Fruit fly (Drosophila melanogaster) whole organism, prepupa: ENCODE data around the gene Ir75c.

ENCODE experiments used
- Blimp-1 ChIP-seq: fragments of 200-800 bp; sonication (Bioruptor generic); optimal IDR thresholded peaks from 3 replicates; lab custom pipeline; 2017; ENCODE audit warnings: missing biosample characterization, missing genetic modification characterization, mild to moderate bottlenecking, moderate library complexity, missing genetic modification reagents
- CG10631 ChIP-seq: fragments of 200-800 bp; sonication (Bioruptor generic); optimal IDR thresholded peaks from 2 replicates; lab custom pipeline; 2016; ENCODE audit warnings: missing biosample characterization, missing genetic modification characterization
- CG10669 ChIP-seq: fragments of 200-800 bp; sonication (Bioruptor generic); optimal IDR thresholded peaks from 3 replicates; lab custom pipeline; 2018; ENCODE audit warnings: missing biosample characterization, mild to moderate bottlenecking, missing genetic modification characterization, moderate library complexity
- CG11294 ChIP-seq: fragments of 200-800 bp; sonication (Bioruptor generic); IDR thresholded peaks from 2 replicates; pipeline ENCODE4 v1.3.6; 2022; ENCODE audit warnings: missing biosample characterization, missing genetic modification characterization
- CG11762 ChIP-seq: fragments of 200-800 bp; sonication (Bioruptor generic); optimal IDR thresholded peaks from 3 replicates; lab custom pipeline; 2016; ENCODE audit warnings: missing biosample characterization, missing genetic modification characterization; ENCODE audit not compliant: insufficient read depth
- CG11902 ChIP-seq: fragments of 200-800 bp; sonication (Bioruptor generic); optimal IDR thresholded peaks from 3 replicates; lab custom pipeline; 2016; ENCODE audit warnings: missing biosample characterization, missing genetic modification characterization
- CG1621 ChIP-seq: fragments of 200-800 bp; sonication (Bioruptor generic); optimal IDR thresholded peaks from 3 replicates; lab custom pipeline; 2018; ENCODE audit warnings: missing biosample characterization, mild to moderate bottlenecking, missing genetic modification characterization
- CG31627 ChIP-seq: fragments of 200-800 bp; sonication (Bioruptor generic); optimal IDR thresholded peaks from 3 replicates; lab custom pipeline; 2016; ENCODE audit warnings: missing biosample characterization, missing genetic modification characterization
- CG32006 ChIP-seq: fragments of 200-800 bp; sonication (Bioruptor generic); optimal IDR thresholded peaks from 3 replicates; lab custom pipeline; 2017; ENCODE audit warnings: missing biosample characterization, mild to moderate bottlenecking, missing genetic modification characterization
- CG34406 ChIP-seq: fragments of 200-800 bp; sonication (Bioruptor generic); optimal IDR thresholded peaks from 3 replicates; lab custom pipeline; 2016; ENCODE audit warnings: missing biosample characterization, missing genetic modification characterization
- CG3919 ChIP-seq: fragments of 200-800 bp; sonication (Bioruptor generic); optimal IDR thresholded peaks from 3 replicates; lab custom pipeline; 2016; ENCODE audit warnings: missing biosample characterization, missing genetic modification characterization
- CG6163 ChIP-seq: fragments of 200-800 bp; sonication (Bioruptor generic); IDR thresholded peaks from 3 replicates; pipeline ENCODE4 v1.3.6; 2022; ENCODE audit warnings: missing biosample characterization, missing genetic modification characterization
- CG6276 ChIP-seq: fragments of 200-800 bp; sonication (Bioruptor generic); optimal IDR thresholded peaks from 2 replicates; lab custom pipeline; 2017; ENCODE audit warnings: missing biosample characterization, mild to moderate bottlenecking, missing genetic modification characterization
- CG6808 ChIP-seq: fragments of 200-800 bp; sonication (Bioruptor generic); optimal IDR thresholded peaks from 3 replicates; lab custom pipeline; 2017; ENCODE audit warnings: missing biosample characterization, missing genetic modification characterization, mild to moderate bottlenecking, moderate library complexity, missing genetic modification reagents
- CG8632 ChIP-seq: fragments of 200-800 bp; sonication (Bioruptor generic); optimal IDR thresholded peaks from 3 replicates; lab custom pipeline; 2016; ENCODE audit warnings: missing biosample characterization, missing genetic modification characterization
- Ets21C ChIP-seq: fragments of 200-800 bp; sonication (Bioruptor generic); optimal IDR thresholded peaks from 3 replicates; lab custom pipeline; 2016; ENCODE audit warnings: missing biosample characterization, missing genetic modification characterization
- Ets96B ChIP-seq: fragments of 200-800 bp; optimal IDR thresholded peaks from 2 replicates; lab custom pipeline; 2019; ENCODE audit warnings: missing biosample characterization, mild to moderate bottlenecking, missing genetic modification characterization, moderate library complexity
- Hr39 ChIP-seq: fragments of 200-800 bp; sonication (Bioruptor generic); optimal IDR thresholded peaks from 2 replicates; lab custom pipeline; 2016; ENCODE audit warnings: missing biosample characterization, missing genetic modification characterization
- Lpt ChIP-seq: fragments of 200-800 bp; sonication (Bioruptor generic); optimal IDR thresholded peaks from 3 replicates; lab custom pipeline; 2016; ENCODE audit warnings: missing biosample characterization, missing genetic modification characterization
- Met ChIP-seq: fragments of 200-800 bp; sonication (Bioruptor generic); optimal IDR thresholded peaks from 3 replicates; lab custom pipeline; 2016; ENCODE audit warnings: missing biosample characterization, missing genetic modification characterization
- OdsH ChIP-seq: fragments of 200-800 bp; sonication (Bioruptor generic); optimal IDR thresholded peaks from 3 replicates; lab custom pipeline; 2016; ENCODE audit warnings: missing biosample characterization, missing genetic modification characterization
- Sox102F ChIP-seq: fragments of 200-800 bp; sonication (Bioruptor generic); optimal IDR thresholded peaks from 2 replicates; lab custom pipeline; 2016; ENCODE audit warnings: missing biosample characterization, mild to moderate bottlenecking, missing genetic modification characterization
- achi ChIP-seq: fragments of 200-800 bp; sonication (Bioruptor generic); optimal IDR thresholded peaks from 3 replicates; lab custom pipeline; 2016; ENCODE audit warnings: missing biosample characterization, missing genetic modification characterization
- acj6 ChIP-seq: fragments of 200-800 bp; sonication (Bioruptor generic); optimal IDR thresholded peaks from 3 replicates; lab custom pipeline; 2016; ENCODE audit warnings: missing biosample characterization, missing genetic modification characterization
- esn ChIP-seq: fragments of 200-800 bp; sonication (Bioruptor generic); optimal IDR thresholded peaks from 2 replicates; lab custom pipeline; 2016; ENCODE audit warnings: missing biosample characterization, mild to moderate bottlenecking, missing genetic modification characterization, moderate library complexity
- fd59A ChIP-seq: fragments of 200-800 bp; sonication (Bioruptor generic); optimal IDR thresholded peaks from 2 replicates; lab custom pipeline; 2017; ENCODE audit warnings: missing biosample characterization, mild to moderate bottlenecking, missing genetic modification characterization, missing genetic modification reagents
- fd85E ChIP-seq: fragments of 200-800 bp; sonication (Bioruptor generic); optimal IDR thresholded peaks from 3 replicates; lab custom pipeline; 2016; ENCODE audit warnings: missing biosample characterization, missing genetic modification characterization
- fkh ChIP-seq: fragments of 200-800 bp; sonication (Bioruptor generic); optimal IDR thresholded peaks from 3 replicates; lab custom pipeline; 2017; ENCODE audit warnings: missing biosample characterization, mild to moderate bottlenecking, missing genetic modification characterization, moderate library complexity
- lz ChIP-seq: fragments of 200-800 bp; sonication (Bioruptor generic); optimal IDR thresholded peaks from 3 replicates; lab custom pipeline; 2016; ENCODE audit warnings: missing biosample characterization, missing genetic modification characterization
- net ChIP-seq: fragments of 200-800 bp; sonication (Bioruptor generic); optimal IDR thresholded peaks from 3 replicates; lab custom pipeline; 2016; ENCODE audit warnings: missing biosample characterization, missing genetic modification characterization
- svp ChIP-seq: fragments of 200-800 bp; sonication (Bioruptor generic); peaks from one replicate; lab custom pipeline; 2016; ENCODE audit warnings: missing biosample characterization, missing genetic modification characterization
- topi ChIP-seq: fragments of 200-800 bp; sonication (Bioruptor generic); optimal IDR thresholded peaks from 3 replicates; lab custom pipeline; 2016; ENCODE audit warnings: missing biosample characterization, missing genetic modification characterization
- vri ChIP-seq: fragments of 200-800 bp; sonication (Bioruptor generic); optimal IDR thresholded peaks from 3 replicates; lab custom pipeline; 2016; ENCODE audit warnings: missing biosample characterization, mild to moderate bottlenecking, missing genetic modification characterization

Gene Ir75c

DNA sequence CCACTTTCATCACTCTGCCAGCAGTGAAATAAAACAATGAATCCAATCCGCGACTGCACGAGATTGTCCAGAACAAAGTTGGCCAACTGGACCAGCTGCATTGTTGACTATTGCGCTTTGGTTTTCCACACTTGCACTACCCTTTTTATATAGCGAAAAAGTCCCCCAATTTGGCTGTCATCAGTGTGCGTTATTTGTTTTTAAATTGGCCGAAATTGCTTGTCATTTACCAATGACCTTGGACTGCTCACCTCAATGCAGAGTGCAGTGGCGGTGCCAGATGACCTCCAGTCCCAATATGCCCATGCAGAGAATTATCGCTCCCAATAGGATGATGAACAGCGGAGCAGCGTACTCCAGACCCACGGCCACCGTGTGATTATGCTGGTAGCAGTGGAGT, 4.8 kb downstream of the Ir75c start, which contains the start of gene Ir75a:
Gene Ir75a, minus strand, starts transcription at position 101 of the 400 bp plus-strand sequence.
- TF ChIP-seq topi (GFP tag; lab: Kevin White, UChicago), result no peak
- TF ChIP-seq Ets21C, result no peak

DNA sequence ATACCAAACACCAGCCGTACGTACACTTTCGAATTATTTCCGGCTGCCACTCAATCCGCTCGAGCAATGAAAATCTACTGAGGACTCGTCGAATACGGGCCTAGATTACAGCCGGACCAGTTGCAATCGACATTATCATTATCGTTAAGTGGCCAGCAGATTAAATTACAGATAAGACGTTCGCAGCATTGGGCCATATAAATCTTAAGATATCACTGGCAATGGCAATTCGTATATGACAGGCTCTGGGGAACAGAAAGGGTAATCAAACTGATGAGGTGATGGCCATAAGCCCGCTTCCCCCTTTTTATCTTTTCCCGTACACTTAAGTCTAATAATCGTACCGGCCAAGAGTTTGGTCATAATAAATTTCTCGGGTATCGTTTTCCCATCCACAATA, 8.6 kb downstream of the Ir75c start, which contains the start of gene Cln3:
Gene Cln3, minus strand, starts transcription at position 84 of the 400 bp plus-strand sequence.
- no peak for TF ChIP-seq net (GFP tag; lab: Kevin White, UChicago)
- peak; percentile 75 for TF ChIP-seq vri (GFP tag; lab: Kevin White, UChicago)
- TF ChIP-seq, all 60 proteins: peak for 1

DNA sequence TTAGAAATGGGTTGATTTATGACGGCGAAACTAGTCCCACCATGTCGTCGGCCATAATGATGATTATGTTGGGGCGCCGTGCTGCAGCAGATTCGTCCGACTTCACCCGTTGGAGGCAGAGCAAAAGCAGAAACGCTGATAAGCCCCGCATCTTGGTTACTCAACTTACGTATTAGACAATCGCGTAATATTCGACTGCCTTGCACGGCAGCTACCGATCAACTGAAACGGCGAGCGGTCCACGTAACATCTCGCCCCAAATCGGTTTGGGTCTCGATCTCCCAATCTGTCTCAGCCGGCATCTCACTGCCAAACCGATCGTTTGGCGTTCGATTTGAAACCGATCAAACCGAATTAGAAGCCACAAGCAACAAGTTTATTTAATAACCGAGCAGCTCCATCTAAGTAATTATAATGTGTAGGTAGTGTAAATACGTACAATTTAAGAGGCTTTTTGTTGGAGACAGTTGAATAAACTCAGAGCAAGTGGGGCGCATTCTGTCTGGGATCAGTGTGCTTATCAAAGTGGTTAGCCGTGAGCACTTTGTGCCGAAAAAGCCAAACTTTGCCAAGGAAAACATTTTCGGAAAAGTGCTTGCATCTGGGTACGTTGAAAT, 13.9 kb downstream of the Ir75c start, which contains the start of gene CG32191:
Gene CG32191, minus strand, starts transcription at position 550 of the 617 bp plus-strand sequence.
- TF ChIP-seq Met (GFP tag; lab: Kevin White, UChicago), result no peak
- peak; percentile 11 for TF ChIP-seq vri (GFP tag; lab: Kevin White, UChicago)
- no peak for TF ChIP-seq Sox102F (GFP tag; lab: Kevin White, UChicago)
- no peak for TF ChIP-seq net (GFP tag; lab: Kevin White, UChicago)
- TF ChIP-seq lz (GFP tag; lab: Kevin White, UChicago), result no peak
- TF ChIP-seq CG34406 (GFP tag; lab: Kevin White, UChicago), result no peak
- no peak for TF ChIP-seq CG3919 (GFP tag; lab: Kevin White, UChicago)
- peak; percentile 64 for TF ChIP-seq fkh (GFP tag; lab: Kevin White, UChicago)

DNA sequence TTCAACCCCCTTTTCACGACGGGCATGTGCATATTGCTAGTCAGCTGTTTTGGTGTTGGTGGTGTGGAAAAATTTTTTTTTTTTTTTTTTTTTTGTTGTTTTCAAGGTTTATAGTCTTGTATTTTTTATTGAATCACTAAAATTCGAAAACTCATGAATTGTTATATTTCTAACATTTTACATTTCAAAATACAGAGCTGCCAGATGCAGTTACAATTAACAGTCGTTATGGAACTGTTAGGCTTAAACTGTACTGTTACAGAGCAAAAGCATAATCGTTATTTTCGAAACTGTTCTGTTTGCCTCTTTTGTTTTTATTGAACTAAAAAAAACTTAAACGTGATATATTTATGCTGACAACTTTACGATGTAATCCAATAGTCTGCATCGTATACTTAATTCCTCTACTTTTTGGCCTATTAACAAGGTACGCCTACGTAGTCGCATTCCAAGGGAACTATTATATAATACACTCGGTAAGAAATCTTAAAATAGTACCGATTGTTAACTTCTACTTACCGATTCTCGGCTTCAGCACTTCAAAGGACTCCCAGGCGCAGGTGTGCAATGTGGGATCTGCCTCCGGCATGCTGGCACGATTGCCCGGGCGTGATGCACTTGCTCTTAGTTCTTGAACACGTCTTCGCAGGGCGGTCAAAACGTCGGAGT, 16.1 kb downstream of the Ir75c start, which contains the start of gene CG32187:
Gene CG32187, minus strand, starts transcription at position 9 of the 669 bp plus-strand sequence.
- TF ChIP-seq esn (GFP tag; lab: Kevin White, UChicago), result no peak
- TF ChIP-seq Sox102F (GFP tag; lab: Kevin White, UChicago), result no peak
- TF ChIP-seq CG34406 (GFP tag; lab: Kevin White, UChicago), result no peak
- TF ChIP-seq CG8632 (GFP tag; lab: Kevin White, UChicago), result no peak
- TF ChIP-seq Ets21C, result no peak
- TF ChIP-seq CG10669 (GFP tag; lab: Kevin White, UChicago), result no peak
- TF ChIP-seq CG11762 (GFP tag; lab: Kevin White, UChicago), result no peak
- TF ChIP-seq Met (GFP tag; lab: Kevin White, UChicago), result no peak
- no peak for TF ChIP-seq CG1621 (tag; lab: Kevin White, UChicago)
- no peak for TF ChIP-seq CG6163 (GFP tag; lab: Robert Waterston, UW)
- no peak for TF ChIP-seq CG6276 (GFP tag; lab: Kevin White, UChicago)
- no peak for TF ChIP-seq CG11902 (GFP tag; lab: Kevin White, UChicago)
- TF ChIP-seq svp, result no peak
- no peak for TF ChIP-seq CG11294 (GFP tag; lab: Robert Waterston, UW)
- TF ChIP-seq vri (GFP tag; lab: Kevin White, UChicago), result no peak

DNA sequence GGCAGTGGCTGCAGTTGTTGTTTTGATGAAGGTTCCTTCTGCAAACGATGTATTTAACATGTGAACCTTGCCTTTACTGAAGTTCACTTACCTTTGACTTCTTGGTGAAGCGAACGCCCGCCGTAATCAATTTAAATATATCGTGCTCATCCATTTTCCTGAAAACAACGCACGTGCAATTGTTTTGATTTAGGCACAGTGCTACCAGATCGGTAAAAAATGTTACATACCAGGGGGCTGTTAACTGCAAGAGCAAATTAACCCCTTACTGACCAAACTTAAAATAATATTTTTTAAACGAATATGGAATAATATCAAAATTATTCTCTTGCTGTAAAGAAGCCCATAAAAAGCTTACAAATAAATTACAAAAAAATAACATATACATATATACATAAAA, 18.1 kb downstream of the Ir75c start, which contains the start of gene ais:
Gene ais, minus strand, starts transcription at position 205 of the 400 bp plus-strand sequence.
- TF ChIP-seq fd85E (GFP tag; lab: Kevin White, UChicago), result no peak
- no peak for TF ChIP-seq fd59A (GFP tag; lab: Kevin White, UChicago)
- TF ChIP-seq CG31627 (GFP tag; lab: Kevin White, UChicago), result peak; percentile 10
- TF ChIP-seq Lpt (GFP tag; lab: Kevin White, UChicago), result no peak
- peak; percentile 23 for TF ChIP-seq lz (GFP tag; lab: Kevin White, UChicago)
- TF ChIP-seq acj6 (GFP tag; lab: Kevin White, UChicago), result peak; percentile 17
- peak; percentile 41 for TF ChIP-seq esn (GFP tag; lab: Kevin White, UChicago)
- TF ChIP-seq achi (GFP tag; lab: Kevin White, UChicago), result no peak
- no peak for TF ChIP-seq CG10631 (GFP tag; lab: Kevin White, UChicago)
- TF ChIP-seq CG6808 (GFP tag; lab: Kevin White, UChicago), result no peak
- no peak for TF ChIP-seq Blimp-1 (GFP tag; lab: Kevin White, UChicago)
- no peak for TF ChIP-seq topi (GFP tag; lab: Kevin White, UChicago)
- TF ChIP-seq Hr39 (GFP tag; lab: Kevin White, UChicago), result peak; percentile 28
- no peak for TF ChIP-seq CG3919 (GFP tag; lab: Kevin White, UChicago)
- peak; percentile 42 for TF ChIP-seq OdsH (GFP tag; lab: Kevin White, UChicago)
- TF ChIP-seq CG34406 (GFP tag; lab: Kevin White, UChicago), result peak; percentile 9
- no peak for TF ChIP-seq CG32006 (GFP tag; lab: Kevin White, UChicago)
- no peak for TF ChIP-seq Ets96B (tag; lab: Kevin White, UChicago)
- no peak for TF ChIP-seq svp
